Worm (Caenorhabditis elegans): Measurements from ENCODE around the gene cnc-11.

- no peak for TF ChIP-seq dpff-1 (tag; optimal IDR thresholded peaks at IDR 0.05)
- no peak for TF ChIP-seq dpl-1 (GFP tag; optimal IDR thresholded peaks at IDR 0.05)
- no peak for TF ChIP-seq sea-2 (GFP tag; IDR thresholded peaks at IDR 0.05)
- TF ChIP-seq snpc-4 (GFP tag; optimal IDR thresholded peaks at IDR 0.05) = no peak
- no peak for TF ChIP-seq snpc-4 (tag; optimal IDR thresholded peaks at IDR 0.05)
- no peak for TF ChIP-seq pbrm-1 (GFP tag; IDR thresholded peaks at IDR 0.05)
- TF ChIP-seq him-1 (tag; optimal IDR thresholded peaks at IDR 0.05) = no peak
- no peak for TF ChIP-seq unc-62 (GFP tag; optimal IDR thresholded peaks at IDR 0.05)
- TF ChIP-seq ceh-40 (GFP tag; IDR thresholded peaks at IDR 0.05) = no peak
- TF ChIP-seq F33H1.4 (GFP tag; IDR thresholded peaks at IDR 0.05) = no peak
- TF ChIP-seq F55B11.4 (tag; optimal IDR thresholded peaks at IDR 0.05; ENCODE audit: borderline replicate concordance, insufficient read depth) = no peak
- no peak for TF ChIP-seq B0019.2 (GFP tag; conservative IDR thresholded peaks at IDR 0.05)
Measured at ce11 chrV:1488642-1489041, 46.5 kb downstream of the cnc-11 start.
